Worm (Caenorhabditis elegans) whole organism, late embryonic: ENCODE results near the gene K04C2.3.

Experiments
- Y22D7AL.16 ChIP-seq: sonication (generic microtip); optimal IDR thresholded peaks from 2 replicates; lab custom pipeline; 2016; ENCODE audit warnings: missing genetic modification characterization, missing compliant biosample characterization
- ahr-1 ChIP-seq: sonication (generic microtip); optimal IDR thresholded peaks from 2 replicates; lab custom pipeline; 2016; ENCODE audit warnings: missing genetic modification characterization, missing compliant biosample characterization
- elt-2 ChIP-seq: sonication (generic microtip); optimal IDR thresholded peaks from 2 replicates; lab custom pipeline; 2016; ENCODE audit warnings: missing genetic modification reagents, missing genetic modification characterization, missing compliant biosample characterization
- ets-4 ChIP-seq: sonication (generic microtip); optimal IDR thresholded peaks from 2 replicates; lab custom pipeline; 2016; ENCODE audit warnings: missing genetic modification characterization, missing compliant biosample characterization
- fax-1 ChIP-seq: sonication (generic microtip); optimal IDR thresholded peaks from 2 replicates; lab custom pipeline; 2016; ENCODE audit warnings: missing genotype, missing genetic modification characterization, missing compliant biosample characterization
- fkh-10 ChIP-seq: fragments of 150-350 bp; optimal IDR thresholded peaks from 2 replicates; lab custom pipeline; 2014; ENCODE audit warnings: missing biosample characterization, missing genetic modification reagents, missing genetic modification characterization
- pqm-1 ChIP-seq: sonication (generic microtip); optimal IDR thresholded peaks from 2 replicates; lab custom pipeline; 2016; ENCODE audit warnings: missing genetic modification characterization, missing compliant biosample characterization
- tbx-2 ChIP-seq: sonication (generic microtip); optimal IDR thresholded peaks from 2 replicates; lab custom pipeline; 2016; ENCODE audit warnings: missing genetic modification characterization, missing compliant biosample characterization
- unc-42 ChIP-seq: sonication (generic microtip); optimal IDR thresholded peaks from 2 replicates; lab custom pipeline; 2016; ENCODE audit warnings: missing genotype, missing genetic modification characterization, missing compliant biosample characterization
- zip-5 ChIP-seq: sonication (generic microtip); optimal IDR thresholded peaks from 2 replicates; lab custom pipeline; 2016; ENCODE audit warnings: missing genetic modification characterization, missing compliant biosample characterization

ce11 chrIII:6888497-6888896 lies 15.6 kb downstream of the K04C2.3 start:
- TF ChIP-seq elt-2 (tag; lab: Kevin White, UChicago) (no peak), unc-42 (tag; lab: Kevin White, UChicago) (no peak), fax-1 (tag; lab: Kevin White, UChicago) (no peak), ahr-1 (no peak), ets-4 (tag; lab: Kevin White, UChicago) (no peak), pqm-1 (tag; lab: Kevin White, UChicago) (no peak), Y22D7AL.16 (tag; lab: Kevin White, UChicago) (no peak), fkh-10 (GFP tag; lab: Kevin White, UChicago) (no peak), tbx-2 (no peak), zip-5 (tag; lab: Kevin White, UChicago) (no peak)
